Worm (Caenorhabditis elegans) whole organism, early embryonic: ENCODE data around the gene F13H8.5.

Source experiments
- B0310.2 ChIP-seq: sonication (generic microtip); optimal IDR thresholded peaks from 2 replicates; lab custom pipeline; 2016; ENCODE audit warnings: mild to moderate bottlenecking, missing genetic modification characterization, missing compliant biosample characterization
- F13C5.2 ChIP-seq: sonication (generic microtip); optimal IDR thresholded peaks from 2 replicates; lab custom pipeline; 2017; ENCODE audit warnings: mild to moderate bottlenecking, missing genetic modification characterization, inconsistent platforms, missing compliant biosample characterization
- aly-1 ChIP-seq: sonication (generic microtip); optimal IDR thresholded peaks from 2 replicates; lab custom pipeline; 2016; ENCODE audit warnings: missing genetic modification characterization, missing compliant biosample characterization
- ama-1 ChIP-seq: fragments of 150-350 bp; optimal IDR thresholded peaks from 2 replicates; lab custom pipeline; 2014
- ceh-13 ChIP-seq: fragments of 200-800 bp; sonication (Bioruptor generic); optimal IDR thresholded peaks from 2 replicates; lab custom pipeline; 2018; ENCODE audit warnings: mild to moderate bottlenecking, missing genetic modification characterization, missing compliant biosample characterization
- ceh-36 ChIP-seq: sonication (generic microtip); optimal IDR thresholded peaks from 2 replicates; lab custom pipeline; 2016; ENCODE audit warnings: missing genetic modification characterization, inconsistent platforms, missing compliant biosample characterization
- ets-7 ChIP-seq: sonication (generic microtip); optimal IDR thresholded peaks from 2 replicates; lab custom pipeline; 2016; ENCODE audit warnings: missing genotype, missing genetic modification characterization, missing compliant biosample characterization
- flt-1 ChIP-seq: fragments of 200-800 bp; sonication (Bioruptor generic); IDR thresholded peaks from 2 replicates; pipeline ENCODE4 v1.3.6; 2022; ENCODE audit warnings: missing genetic modification characterization, missing compliant biosample characterization
- hmbx-1 ChIP-seq: sonication (generic microtip); optimal IDR thresholded peaks from 2 replicates; lab custom pipeline; 2016; ENCODE audit warnings: mild to moderate bottlenecking, missing genetic modification characterization, missing compliant biosample characterization
- hmg-4 ChIP-seq: fragments of 200-800 bp; sonication (Bioruptor generic); optimal IDR thresholded peaks from 2 replicates; lab custom pipeline; 2018; ENCODE audit warnings: mild to moderate bottlenecking, missing genetic modification characterization, missing compliant biosample characterization
- hnd-1 ChIP-seq: sonication (generic microtip); optimal IDR thresholded peaks from 2 replicates; lab custom pipeline; 2016; ENCODE audit warnings: missing genetic modification characterization, missing compliant biosample characterization
- pes-1 ChIP-seq: fragments of 200-800 bp; sonication (Bioruptor generic); IDR thresholded peaks from 2 replicates; pipeline ENCODE4 v1.3.6; 2022; ENCODE audit warnings: missing genetic modification reagents, missing genetic modification characterization, missing compliant biosample characterization
- scrt-1 ChIP-seq: fragments of 200-800 bp; sonication (Bioruptor generic); IDR thresholded peaks from 2 replicates; pipeline ENCODE4 v1.3.6; 2022; ENCODE audit warnings: missing genetic modification characterization, missing compliant biosample characterization
- sea-1 ChIP-seq: fragments of 200-800 bp; sonication (Bioruptor generic); conservative IDR thresholded peaks from 2 replicates; pipeline ENCODE4 v1.3.6; 2022; ENCODE audit warnings: missing genetic modification characterization, missing compliant biosample characterization
- tbx-11 ChIP-seq: fragments of 200-800 bp; sonication (Bioruptor generic); IDR thresholded peaks from 2 replicates; pipeline ENCODE4 v1.3.6; 2022; ENCODE audit warnings: missing genetic modification characterization, missing compliant biosample characterization
- tbx-37 ChIP-seq: fragments of 200-800 bp; sonication (Bioruptor generic); conservative IDR thresholded peaks from 2 replicates; pipeline ENCODE4 v1.3.6; 2022; ENCODE audit warnings: missing genetic modification reagents, missing genetic modification characterization, missing compliant biosample characterization
- tra-4 ChIP-seq: sonication (generic microtip); optimal IDR thresholded peaks from 2 replicates; lab custom pipeline; 2017; ENCODE audit warnings: missing genetic modification characterization, missing compliant biosample characterization

The F13H8.5 gene

ce11 chrII:6256024-6256423 is at the start of gene F13H8.5:
TSS of gene F13H8.5 (minus strand) at chrII:6256124.
- TF ChIP-seq B0310.2 (tag; lab: Kevin White, UChicago): no peak
- no peak for TF ChIP-seq aly-1
- TF ChIP-seq ets-7 (tag; lab: Kevin White, UChicago): no peak
- TF ChIP-seq ceh-13: no peak
- no peak for TF ChIP-seq scrt-1 (GFP tag; lab: Robert Waterston, UW)
- no peak for TF ChIP-seq hmg-4 (GFP tag; lab: Kevin White, UChicago)
- TF ChIP-seq tbx-37 (GFP tag; lab: Robert Waterston, UW): no peak
- no peak for TF ChIP-seq ama-1 (lab: Kevin White, UChicago)
- TF ChIP-seq sea-1 (GFP tag; lab: Robert Waterston, UW): no peak
- no peak for TF ChIP-seq flt-1 (GFP tag; lab: Robert Waterston, UW)
- TF ChIP-seq hnd-1: no peak
- no peak for TF ChIP-seq tbx-11 (GFP tag; lab: Robert Waterston, UW)
- no peak for TF ChIP-seq hmbx-1 (tag; lab: Kevin White, UChicago)
- TF ChIP-seq F13C5.2 (tag; lab: Kevin White, UChicago): no peak
- no peak for TF ChIP-seq pes-1 (GFP tag; lab: Robert Waterston, UW)
- no peak for TF ChIP-seq ceh-36 (tag; lab: Kevin White, UChicago)
- TF ChIP-seq tra-4 (tag; lab: Kevin White, UChicago): no peak

- TF ChIP-seq hmbx-1 (tag; lab: Kevin White, UChicago): no peak
- no peak for TF ChIP-seq aly-1
- no peak for TF ChIP-seq tbx-37 (GFP tag; lab: Robert Waterston, UW)
- TF ChIP-seq tra-4 (tag; lab: Kevin White, UChicago): no peak
- TF ChIP-seq ets-7 (tag; lab: Kevin White, UChicago): no peak
- no peak for TF ChIP-seq hnd-1
- no peak for TF ChIP-seq hmg-4 (GFP tag; lab: Kevin White, UChicago)
- TF ChIP-seq B0310.2 (tag; lab: Kevin White, UChicago): no peak
- TF ChIP-seq ama-1 (lab: Kevin White, UChicago): no peak
- TF ChIP-seq pes-1 (GFP tag; lab: Robert Waterston, UW): no peak
- no peak for TF ChIP-seq ceh-36 (tag; lab: Kevin White, UChicago)
- TF ChIP-seq ceh-13: no peak
- TF ChIP-seq flt-1 (GFP tag; lab: Robert Waterston, UW): no peak
- TF ChIP-seq tbx-11 (GFP tag; lab: Robert Waterston, UW): no peak
- TF ChIP-seq F13C5.2 (tag; lab: Kevin White, UChicago): no peak
- no peak for TF ChIP-seq scrt-1 (GFP tag; lab: Robert Waterston, UW)
- TF ChIP-seq sea-1 (GFP tag; lab: Robert Waterston, UW): no peak
These were observed 47.4 kb upstream of the F13H8.5 start, which contains the start of gene C29F5.1 for ce11 chrII:6303209-6303740. TSS of gene C29F5.1 (plus strand) at chrII:6303525.

- TF ChIP-seq ceh-36 (tag; lab: Kevin White, UChicago) (no peak), B0310.2 (tag; lab: Kevin White, UChicago) (no peak), hmg-4 (GFP tag; lab: Kevin White, UChicago) (no peak), hmbx-1 (tag; lab: Kevin White, UChicago) (no peak), tra-4 (tag; lab: Kevin White, UChicago) (no peak), tbx-37 (GFP tag; lab: Robert Waterston, UW) (no peak), aly-1 (no peak), ama-1 (lab: Kevin White, UChicago) (no peak), pes-1 (GFP tag; lab: Robert Waterston, UW) (no peak), hnd-1 (no peak), ets-7 (tag; lab: Kevin White, UChicago) (no peak), ceh-13 (no peak), tbx-11 (GFP tag; lab: Robert Waterston, UW) (no peak), flt-1 (GFP tag; lab: Robert Waterston, UW) (no peak), scrt-1 (GFP tag; lab: Robert Waterston, UW) (no peak), sea-1 (GFP tag; lab: Robert Waterston, UW) (no peak), F13C5.2 (tag; lab: Kevin White, UChicago) (no peak)
These were observed 38.3 kb upstream of the F13H8.5 start, which contains the start of gene mps-1 for ce11 chrII:6294261-6294660. TSS of gene mps-1 (minus strand) at chrII:6294361.

ce11 chrII:6292527-6292926 is 36.6 kb upstream of the F13H8.5 start, which contains the start of gene nyn-3:
TSS of gene nyn-3 (minus strand) at chrII:6292627.
- TF ChIP-seq pes-1 (GFP tag; lab: Robert Waterston, UW) (no peak), B0310.2 (tag; lab: Kevin White, UChicago) (no peak), ceh-36 (tag; lab: Kevin White, UChicago) (no peak), hmbx-1 (tag; lab: Kevin White, UChicago) (no peak), ceh-13 (no peak), hmg-4 (GFP tag; lab: Kevin White, UChicago) (no peak)

ce11 chrII:6290047-6290582 is 34.2 kb upstream of the F13H8.5 start, which contains the start of gene upb-1:
TSS of gene upb-1 (minus strand) at chrII:6290097.
- TF ChIP-seq ets-7 (tag; lab: Kevin White, UChicago) (no peak), flt-1 (GFP tag; lab: Robert Waterston, UW) (no peak), aly-1 (no peak), hmbx-1 (tag; lab: Kevin White, UChicago) (no peak), tbx-37 (GFP tag; lab: Robert Waterston, UW) (no peak), F13C5.2 (tag; lab: Kevin White, UChicago) (no peak), hmg-4 (GFP tag; lab: Kevin White, UChicago) (no peak), pes-1 (GFP tag; lab: Robert Waterston, UW) (no peak), tra-4 (tag; lab: Kevin White, UChicago) (no peak), ama-1 (lab: Kevin White, UChicago) (no peak), scrt-1 (GFP tag; lab: Robert Waterston, UW) (no peak), ceh-36 (tag; lab: Kevin White, UChicago) (no peak)

ce11 chrII:6288104-6288503 is 32.2 kb upstream of the F13H8.5 start:
- TF ChIP-seq B0310.2 (tag; lab: Kevin White, UChicago) (no peak), tra-4 (tag; lab: Kevin White, UChicago) (no peak), pes-1 (GFP tag; lab: Robert Waterston, UW) (no peak)
